Worm (Caenorhabditis elegans): ENCODE results near the gene Y48E1B.3.
A peak's percentile ranks its signal among the peaks of the same experiment; 100 is the strongest.

The Y48E1B.3 gene

ce11 chrII:13609655-13610054 is 41.9 kb upstream of the Y48E1B.3 start, which contains the start of gene gst-20:
gst-20 (minus strand) TSS chrII:13609824.
- TF ChIP-seq unc-62 (GFP tag; optimal IDR thresholded peaks at IDR 0.05) (no peak), rnt-1 (tag; optimal IDR thresholded peaks at IDR 0.05) (peak; percentile 10), mef-2 (tag; optimal IDR thresholded peaks at IDR 0.05) (no peak), ceh-82 (tag; optimal IDR thresholded peaks at IDR 0.05) (peak in 2 of 3 experiments; percentile 7 to 18), nhr-19 (GFP tag; conservative IDR thresholded peaks at IDR 0.05) (peak; percentile 19; the same call in 1 of the 2 replicates), lin-14 (GFP tag; optimal IDR thresholded peaks at IDR 0.05) (peak; percentile 90), sup-37 (GFP tag; optimal IDR thresholded peaks at IDR 0.05) (no peak), nhr-20 (tag; optimal IDR thresholded peaks at IDR 0.05) (peak; percentile 91), mdl-1 (tag; optimal IDR thresholded peaks at IDR 0.05) (peak; percentile 35 to 92), snu-23 (GFP tag; optimal IDR thresholded peaks at IDR 0.05) (peak; percentile 63), unc-98 (GFP tag; IDR thresholded peaks at IDR 0.05) (no peak), nhr-85 (tag) (peak; percentile 89), nhr-47 (tag; optimal IDR thresholded peaks at IDR 0.05) (peak; percentile 52), lin-15B (tag; optimal IDR thresholded peaks at IDR 0.05) (no peak), unc-30 (tag; optimal IDR thresholded peaks at IDR 0.05) (no peak), ceh-63 (GFP tag; optimal IDR thresholded peaks at IDR 0.05) (no peak), elt-2 (tag; optimal IDR thresholded peaks at IDR 0.05) (peak; percentile 9), egl-27 (tag; optimal IDR thresholded peaks at IDR 0.05) (no peak), blmp-1 (tag; optimal IDR thresholded peaks at IDR 0.05) (peak; percentile 81), skn-1 (tag; optimal IDR thresholded peaks at IDR 0.05) (peak; percentile 61), nhr-84 (tag; optimal IDR thresholded peaks at IDR 0.05) (no peak), pag-3 (tag; optimal IDR thresholded peaks at IDR 0.05; ENCODE audit: borderline replicate concordance, insufficient read depth) (peak; percentile 84), mab-9 (GFP tag; IDR thresholded peaks at IDR 0.05) (no peak), egl-13 (tag; optimal IDR thresholded peaks at IDR 0.05) (no peak), mep-1 (tag; optimal IDR thresholded peaks at IDR 0.05) (peak; percentile 57), efl-3 (GFP tag; optimal IDR thresholded peaks at IDR 0.05) (no peak), snpc-4 (tag; optimal IDR thresholded peaks at IDR 0.05) (peak; percentile 20), nhr-77 (tag; optimal IDR thresholded peaks at IDR 0.05) (peak; percentile 88), hpl-2 (GFP tag; optimal IDR thresholded peaks at IDR 0.05) (no peak), pax-3 (tag; optimal IDR thresholded peaks at IDR 0.05) (no peak), nhr-12 (tag; optimal IDR thresholded peaks at IDR 0.05) (no peak), dpl-1 (GFP tag; optimal IDR thresholded peaks at IDR 0.05) (peak in 2 of 3 experiments; percentile 11 to 14), zag-1 (tag; optimal IDR thresholded peaks at IDR 0.05) (no peak), swsn-7 (tag; optimal IDR thresholded peaks at IDR 0.05) (peak; percentile 12), lin-35 (GFP tag; optimal IDR thresholded peaks at IDR 0.05) (peak in 1 of 2 experiments; percentile 64), tbx-2 (tag; optimal IDR thresholded peaks at IDR 0.05) (peak; percentile 66), nhr-90 (tag; optimal IDR thresholded peaks at IDR 0.05; ENCODE audit: poor library complexity) (peak; percentile 75), fkh-4 (tag; optimal IDR thresholded peaks at IDR 0.05; ENCODE audit: borderline replicate concordance) (no peak), nhr-11 (tag; optimal IDR thresholded peaks at IDR 0.05) (no peak), efl-1 (optimal IDR thresholded peaks at IDR 0.05) (peak; percentile 3 to 23), efl-1 (GFP tag; optimal IDR thresholded peaks at IDR 0.05 in 1 of 2) (peak in 1 of 2 experiments; percentile 90), elt-3 (tag; optimal IDR thresholded peaks at IDR 0.05) (peak in 5 of 6 experiments; percentile 39 to 78 (median 60)), lsy-2 (tag; optimal IDR thresholded peaks at IDR 0.05) (peak; percentile 18 to 26), lin-39 (tag; optimal IDR thresholded peaks at IDR 0.05) (no peak), ceh-88 (GFP tag; IDR thresholded peaks at IDR 0.05) (no peak), xbp-1 (tag; optimal IDR thresholded peaks at IDR 0.05) (peak; percentile 30), nhr-71 (tag; optimal IDR thresholded peaks at IDR 0.05) (peak; percentile 72), fkh-8 (tag; optimal IDR thresholded peaks at IDR 0.05) (no peak)

All from whole organism, L1 larva.